Fruit fly (Drosophila melanogaster) whole organism: Measurements from ENCODE around the gene CG9328.

Experiments used
- CG8478 ChIP-seq: fragments of >200 bp; optimal IDR thresholded peaks from 2 replicates; lab custom pipeline; 2018; ENCODE audit warnings: inconsistent platforms
- Dll ChIP-seq: fragments of >200 bp; optimal IDR thresholded peaks from 2 replicates; lab custom pipeline; 2017
- EcR ChIP-seq, 2 experiments: fragments of >200 bp; optimal IDR thresholded peaks; 2 replicates each; lab custom pipeline; 2017; ENCODE audit warnings: missing biosample characterization in 2 of 2, missing genetic modification characterization in 2 of 2, missing genetic modification reagents in 2 of 2
- pan ChIP-seq: fragments of >200 bp; optimal IDR thresholded peaks from 2 replicates; lab custom pipeline; 2017
- usp ChIP-seq: fragments of >200 bp; optimal IDR thresholded peaks from 2 replicates; lab custom pipeline; 2017; ENCODE audit warnings: missing biosample characterization, missing genetic modification characterization, mixed read lengths

DNA sequence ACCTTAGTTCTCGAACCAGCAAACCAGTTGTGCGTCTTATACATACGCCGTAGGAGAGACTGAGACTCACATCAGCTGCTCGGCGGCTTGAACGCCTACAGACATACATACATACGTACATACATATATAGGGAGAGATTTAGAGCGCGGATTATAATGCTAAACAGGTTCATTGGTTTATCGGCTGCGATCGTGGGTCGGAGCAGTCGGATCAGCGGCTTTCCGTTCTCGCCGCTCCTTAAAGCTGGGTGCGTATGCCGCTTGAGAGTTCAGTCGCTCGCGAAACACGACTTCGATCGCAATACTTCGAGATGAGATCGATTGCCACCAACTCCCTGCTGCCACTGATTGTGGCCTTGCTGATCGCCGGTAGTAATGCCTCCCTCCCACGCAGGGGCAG lies 27.8 kb downstream of the CG9328 start:
- TF ChIP-seq usp (GFP tag; lab: Kevin White, UChicago) (no peak), EcR (GFP tag; optimal IDR thresholded peaks at IDR 0.05; lab: Kevin White, UChicago) (no peak), CG8478 (no peak), Dll (lab: Kevin White, UChicago) (no peak), pan (lab: Kevin White, UChicago) (no peak)
